Worm (Caenorhabditis elegans) whole organism, young adult: ENCODE data around the gene calu-1.

Experiments used
- B0261.1 ChIP-seq: sonication (generic microtip); optimal IDR thresholded peaks from 2 replicates; lab custom pipeline; 2016; ENCODE audit warnings: mild to moderate bottlenecking, missing genetic modification characterization, moderate library complexity, missing compliant biosample characterization
- C06A6.2 ChIP-seq: fragments of 200-800 bp; sonication (Bioruptor generic); conservative IDR thresholded peaks from 2 replicates; pipeline ENCODE4 v1.3.6; 2022; ENCODE audit warnings: missing genetic modification characterization, missing compliant biosample characterization
- K12H6.12 ChIP-seq: fragments of 200-800 bp; sonication (Bioruptor generic); optimal IDR thresholded peaks from 2 replicates; lab custom pipeline; 2018; ENCODE audit warnings: mild to moderate bottlenecking, missing genetic modification characterization, missing compliant biosample characterization
- Y53G8AR.9 ChIP-seq: fragments of 200-800 bp; sonication (Bioruptor generic); conservative IDR thresholded peaks from 2 replicates; pipeline ENCODE4 v1.3.6; 2022; ENCODE audit warnings: missing genetic modification reagents, missing genetic modification characterization, missing compliant biosample characterization
- Y56A3A.18 ChIP-seq: fragments of 200-800 bp; sonication (Bioruptor generic); IDR thresholded peaks from 2 replicates; pipeline ENCODE4 v1.3.6; 2022; ENCODE audit warnings: missing genetic modification reagents, missing genetic modification characterization, missing compliant biosample characterization
- ccch-3 ChIP-seq: fragments of 200-800 bp; sonication (Bioruptor generic); optimal IDR thresholded peaks from 2 replicates; lab custom pipeline; 2018; ENCODE audit warnings: mild to moderate bottlenecking, missing genetic modification characterization, missing compliant biosample characterization
- cebp-1 ChIP-seq, 2 experiments: fragments of 200-800 bp in 1 of 2; sonication (Bioruptor generic) in 1 of 2; sonication (generic microtip) in 1 of 2; IDR thresholded peaks in 1 of 2; optimal IDR thresholded peaks in 1 of 2; 2 replicates each; pipeline versions ENCODE4 v1.3.6 to Lab custom; 2017 to 2022; ENCODE audit warnings: missing compliant biosample characterization in 2 of 2, missing genetic modification characterization in 2 of 2, mild to moderate bottlenecking in 1 of 2, missing genetic modification reagents in 1 of 2, moderate library complexity in 1 of 2
- ceh-27 ChIP-seq: fragments of 200-800 bp; sonication (Bioruptor generic); optimal IDR thresholded peaks from 2 replicates; lab custom pipeline; 2018; ENCODE audit warnings: mild to moderate bottlenecking, missing genetic modification characterization, moderate library complexity, missing compliant biosample characterization
- chd-7 ChIP-seq: sonication (generic microtip); optimal IDR thresholded peaks from 2 replicates; lab custom pipeline; 2016; ENCODE audit warnings: mild to moderate bottlenecking, missing genetic modification characterization, moderate library complexity, missing compliant biosample characterization
- die-1 ChIP-seq: sonication (generic microtip); optimal IDR thresholded peaks from 2 replicates; lab custom pipeline; 2016; ENCODE audit warnings: missing genotype, mild to moderate bottlenecking, missing genetic modification characterization, missing compliant biosample characterization
- dox-1 ChIP-seq: fragments of 200-800 bp; sonication (Bioruptor generic); IDR thresholded peaks from 2 replicates; pipeline ENCODE4 v1.3.6; 2022; ENCODE audit warnings: missing genetic modification reagents, missing genetic modification characterization, missing compliant biosample characterization
- egrh-3 ChIP-seq: fragments of 200-800 bp; sonication (Bioruptor generic); IDR thresholded peaks from 2 replicates; pipeline ENCODE4 v1.3.6; 2022; ENCODE audit warnings: missing genetic modification reagents, missing genetic modification characterization, missing compliant biosample characterization
- fkh-3 ChIP-seq: sonication (generic microtip); optimal IDR thresholded peaks from 2 replicates; lab custom pipeline; 2016; ENCODE audit warnings: mild to moderate bottlenecking, missing genetic modification characterization, missing compliant biosample characterization
- gei-17 ChIP-seq: fragments of 200-800 bp; sonication (Bioruptor generic); optimal IDR thresholded peaks from 2 replicates; lab custom pipeline; 2018; ENCODE audit warnings: mild to moderate bottlenecking, missing genetic modification characterization, missing compliant biosample characterization
- hmg-1.2 ChIP-seq: fragments of 200-800 bp; sonication (Bioruptor generic); IDR thresholded peaks from 2 replicates; pipeline ENCODE4 v1.3.6; 2022; ENCODE audit warnings: missing genetic modification reagents, missing genetic modification characterization, missing compliant biosample characterization
- hrde-1 ChIP-seq: sonication (generic microtip); optimal IDR thresholded peaks from 2 replicates; lab custom pipeline; 2016; ENCODE audit warnings: missing genetic modification characterization, mild to moderate bottlenecking, missing compliant biosample characterization, moderate library complexity, missing genotype, missing genetic modification reagents, borderline replicate concordance
- let-526 ChIP-seq: fragments of 200-800 bp; sonication (Bioruptor generic); IDR thresholded peaks from 2 replicates; pipeline ENCODE4 v1.3.6; 2022; ENCODE audit warnings: missing genetic modification reagents, missing genetic modification characterization, missing compliant biosample characterization
- let-607 ChIP-seq, 2 experiments: fragments of 200-800 bp in 1 of 2; sonication (Bioruptor generic) in 1 of 2; sonication (generic microtip) in 1 of 2; optimal IDR thresholded peaks; 2 replicates each; lab custom pipeline; 2016 to 2018; ENCODE audit warnings: mild to moderate bottlenecking in 2 of 2, missing compliant biosample characterization in 2 of 2, missing genetic modification characterization in 2 of 2, moderate library complexity in 2 of 2, missing genotype in 1 of 2
- lin-26 ChIP-seq: fragments of 200-800 bp; sonication (Bioruptor generic); IDR thresholded peaks from 2 replicates; pipeline ENCODE4 v1.3.6; 2022; ENCODE audit warnings: missing genetic modification reagents, missing genetic modification characterization, missing compliant biosample characterization
- lin-40 ChIP-seq: sonication (generic microtip); optimal IDR thresholded peaks from 2 replicates; lab custom pipeline; 2016; ENCODE audit warnings: missing genetic modification characterization, mild to moderate bottlenecking, missing compliant biosample characterization, missing genotype, missing genetic modification reagents
- madf-3 ChIP-seq: fragments of 200-800 bp; sonication (Bioruptor generic); IDR thresholded peaks from 2 replicates; pipeline ENCODE4 v1.3.6; 2022; ENCODE audit warnings: missing genetic modification reagents, missing genetic modification characterization, missing compliant biosample characterization
- mcd-1 ChIP-seq: fragments of 200-800 bp; sonication (Bioruptor generic); IDR thresholded peaks from 2 replicates; pipeline ENCODE4 v1.3.6; 2022; ENCODE audit warnings: missing genetic modification reagents, missing genetic modification characterization, missing compliant biosample characterization
- nfyb-1 ChIP-seq: fragments of 200-800 bp; sonication (Bioruptor generic); IDR thresholded peaks from 2 replicates; pipeline ENCODE4 v1.3.6; 2022; ENCODE audit warnings: missing genetic modification reagents, missing genetic modification characterization, missing compliant biosample characterization
- pbrm-1 ChIP-seq: fragments of 200-800 bp; sonication (Bioruptor generic); IDR thresholded peaks from 2 replicates; pipeline ENCODE4 v1.3.6; 2022; ENCODE audit warnings: missing genetic modification reagents, missing genetic modification characterization, missing compliant biosample characterization
- somi-1 ChIP-seq: fragments of 200-800 bp; sonication (Bioruptor generic); optimal IDR thresholded peaks from 2 replicates; lab custom pipeline; 2018; ENCODE audit warnings: mild to moderate bottlenecking, missing genetic modification characterization, missing compliant biosample characterization
- tbp1 ChIP-seq: fragments of 200-800 bp; sonication (Bioruptor generic); optimal IDR thresholded peaks from 2 replicates; lab custom pipeline; 2018; ENCODE audit warnings: mild to moderate bottlenecking, missing genetic modification characterization, missing compliant biosample characterization
- tbx-9 ChIP-seq: sonication (generic microtip); optimal IDR thresholded peaks from 2 replicates; lab custom pipeline; 2016; ENCODE audit warnings: borderline replicate concordance, missing genetic modification characterization, inconsistent platforms, missing compliant biosample characterization
- tlf-1 ChIP-seq: fragments of 200-800 bp; sonication (Bioruptor generic); optimal IDR thresholded peaks from 2 replicates; lab custom pipeline; 2018; ENCODE audit warnings: mild to moderate bottlenecking, missing genetic modification characterization, missing compliant biosample characterization
- unc-62 ChIP-seq: fragments of 150-350 bp; optimal IDR thresholded peaks from 2 replicates; lab custom pipeline; 2014; ENCODE audit warnings: missing biosample characterization, missing genetic modification reagents, missing genetic modification characterization
- zfh-2 ChIP-seq: fragments of 200-800 bp; sonication (Bioruptor generic); conservative IDR thresholded peaks from 2 replicates; pipeline ENCODE4 v1.3.6; 2022; ENCODE audit warnings: missing genetic modification reagents, missing genetic modification characterization, missing compliant biosample characterization
- zim-3 ChIP-seq: sonication (generic microtip); optimal IDR thresholded peaks from 2 replicates; lab custom pipeline; 2017; ENCODE audit warnings: mild to moderate bottlenecking, missing genetic modification characterization, moderate library complexity, missing compliant biosample characterization
- ztf-28 ChIP-seq: fragments of 200-800 bp; sonication (Bioruptor generic); IDR thresholded peaks from 2 replicates; pipeline ENCODE4 v1.3.6; 2022; ENCODE audit warnings: missing genetic modification reagents, missing genetic modification characterization, missing compliant biosample characterization
- ztf-3 ChIP-seq: fragments of 200-800 bp; sonication (Bioruptor generic); optimal IDR thresholded peaks from 2 replicates; lab custom pipeline; 2018; ENCODE audit warnings: mild to moderate bottlenecking, missing genetic modification characterization, missing compliant biosample characterization

The calu-1 gene

ce11 chrX:4965592-4965991 is 5.1 kb downstream of the calu-1 start:
- TF ChIP-seq lin-26 (GFP tag; lab: Robert Waterston, UW) (no peak), zim-3 (no peak), gei-17 (no peak), lin-40 (tag; lab: Kevin White, UChicago) (no peak), let-607 (tag; optimal IDR thresholded peaks at IDR 0.05; lab: Kevin White, UChicago) (no peak), Y53G8AR.9 (GFP tag; lab: Robert Waterston, UW) (no peak), hrde-1 (tag; lab: Kevin White, UChicago) (no peak), ccch-3 (GFP tag; lab: Kevin White, UChicago) (no peak), hmg-1.2 (GFP tag; lab: Robert Waterston, UW) (no peak), ztf-28 (GFP tag; lab: Robert Waterston, UW) (no peak), fkh-3 (tag; lab: Kevin White, UChicago) (no peak)

ce11 chrX:4961681-4962656 is 8.7 kb downstream of the calu-1 start:
- TF ChIP-seq tlf-1 (GFP tag; lab: Kevin White, UChicago) (no peak), chd-7 (tag; lab: Kevin White, UChicago) (peak; percentile 5), zfh-2 (GFP tag; lab: Robert Waterston, UW) (peak; percentile 89), somi-1 (peak; percentile 41), tbx-9 (tag; lab: Kevin White, UChicago) (no peak), ztf-3 (GFP tag; lab: Kevin White, UChicago) (peak; percentile 4), hmg-1.2 (GFP tag; lab: Robert Waterston, UW) (peak; percentile 64; the same call in 1 of the 2 replicates), egrh-3 (GFP tag; lab: Robert Waterston, UW) (peak; percentile 24; the same call in 1 of the 2 replicates), Y56A3A.18 (GFP tag; lab: Robert Waterston, UW) (no peak), nfyb-1 (GFP tag; lab: Robert Waterston, UW) (peak; percentile 58), die-1 (tag; lab: Kevin White, UChicago) (peak; percentile 18), cebp-1 (GFP tag; IDR thresholded peaks at IDR 0.05; lab: Robert Waterston, UW) (peak; percentile 82), cebp-1 (tag; optimal IDR thresholded peaks at IDR 0.05; lab: Kevin White, UChicago) (peak; percentile 98), B0261.1 (no peak), pbrm-1 (GFP tag; lab: Robert Waterston, UW) (no peak), C06A6.2 (GFP tag; lab: Robert Waterston, UW) (0 out of 2 replicates have a peak, but pooled peaks have one; percentile 12), lin-40 (tag; lab: Kevin White, UChicago) (peak; percentile 42), tbp1 (peak; percentile 28), dox-1 (GFP tag; lab: Robert Waterston, UW) (no peak), unc-62 (GFP tag; lab: Kevin White, UChicago) (peak; percentile 27), mcd-1 (0 out of 2 replicates have a peak, but pooled peaks have one; percentile 41), ceh-27 (GFP tag; lab: Kevin White, UChicago) (peak; percentile 65), madf-3 (GFP tag; lab: Robert Waterston, UW) (0 out of 2 replicates have a peak, but pooled peaks have one; percentile 19), let-526 (0 out of 2 replicates have a peak, but pooled peaks have one; percentile 39), K12H6.12 (tag; lab: Kevin White, UChicago) (peak; percentile 75), fkh-3 (tag; lab: Kevin White, UChicago) (no peak)
- TF ChIP-seq, all 124 proteins: peak for 18
